Worm (Caenorhabditis elegans): ENCODE results near the gene best-3.

best-3 gene

DNA sequence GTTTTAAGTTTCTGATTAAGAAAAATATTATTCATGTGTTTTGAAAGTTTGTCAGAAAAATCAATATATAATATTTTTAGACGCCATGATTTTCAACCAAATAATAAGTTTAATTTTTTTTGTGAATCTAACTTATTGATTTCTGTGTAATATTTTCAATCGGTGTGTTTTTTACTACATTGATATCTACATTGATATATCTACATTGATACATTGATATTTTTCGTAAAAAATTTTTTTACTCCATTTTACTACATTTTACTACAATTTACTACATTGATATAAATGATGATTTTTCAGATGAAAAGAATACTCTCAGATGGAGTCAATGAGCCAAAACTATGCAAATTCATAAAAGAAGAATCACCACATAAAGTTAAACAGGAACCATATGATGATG, 6.5 kb downstream of the best-3 start, which contains the start of gene gmeb-1:
gmeb-1 (plus strand) TSS at position 301 of the 400 bp plus-strand sequence.
- TF ChIP-seq skn-1 (tag; optimal IDR thresholded peaks at IDR 0.05) (no peak), nhr-28 (tag; optimal IDR thresholded peaks at IDR 0.05) (no peak), lin-15B (tag; optimal IDR thresholded peaks at IDR 0.05) (no peak), nhr-237 (tag; optimal IDR thresholded peaks at IDR 0.05) (no peak), pqm-1 (tag; optimal IDR thresholded peaks at IDR 0.05) (no peak), lsy-12 (tag; optimal IDR thresholded peaks at IDR 0.05) (no peak), daf-12 (tag; optimal IDR thresholded peaks at IDR 0.05) (no peak)

DNA sequence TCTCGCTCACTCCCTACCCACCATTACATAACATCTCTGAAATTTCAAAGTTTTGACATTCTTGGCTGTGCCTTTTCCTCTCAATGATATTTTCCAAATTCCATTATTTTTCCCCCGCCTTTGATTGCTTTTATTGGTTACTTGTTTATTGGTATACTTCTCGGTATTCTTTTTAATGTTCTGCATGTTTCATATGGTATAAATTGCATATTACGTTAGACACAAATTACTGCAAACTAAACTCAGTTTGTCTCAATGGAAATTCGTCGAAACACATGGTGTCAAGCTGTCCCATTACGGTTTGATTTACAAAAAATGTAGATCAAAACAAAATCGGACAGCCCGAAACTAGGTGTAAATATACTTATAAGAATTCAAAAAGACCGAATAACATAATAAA, 9.2 kb downstream of the best-3 start:
- TF ChIP-seq lsy-12 (tag; optimal IDR thresholded peaks at IDR 0.05) = no peak
- TF ChIP-seq nhr-11 (tag; optimal IDR thresholded peaks at IDR 0.05) = no peak
- TF ChIP-seq nhr-25 (tag; optimal IDR thresholded peaks at IDR 0.05) = no peak
- no peak for TF ChIP-seq daf-12 (tag; optimal IDR thresholded peaks at IDR 0.05)
- no peak for TF ChIP-seq jun-1 (tag; optimal IDR thresholded peaks at IDR 0.05)
- no peak for TF ChIP-seq nhr-237 (tag; optimal IDR thresholded peaks at IDR 0.05)
- TF ChIP-seq ZK546.5 (tag; optimal IDR thresholded peaks at IDR 0.05) = no peak
- TF ChIP-seq ceh-16 (tag; optimal IDR thresholded peaks at IDR 0.05) = no peak
- TF ChIP-seq skn-1 (tag; optimal IDR thresholded peaks at IDR 0.05) = no peak
- no peak for TF ChIP-seq R02D3.7 (tag; optimal IDR thresholded peaks at IDR 0.05)
- TF ChIP-seq egl-27 (tag; optimal IDR thresholded peaks at IDR 0.05) = no peak
- no peak for TF ChIP-seq fos-1 (tag; optimal IDR thresholded peaks at IDR 0.05)
- no peak for TF ChIP-seq aly-2 (tag; optimal IDR thresholded peaks at IDR 0.05)
- no peak for TF ChIP-seq lin-15B (tag; optimal IDR thresholded peaks at IDR 0.05)
- TF ChIP-seq sea-2 (GFP tag; optimal IDR thresholded peaks at IDR 0.05) = no peak
- TF ChIP-seq mdl-1 (tag; optimal IDR thresholded peaks at IDR 0.05) = no peak

DNA sequence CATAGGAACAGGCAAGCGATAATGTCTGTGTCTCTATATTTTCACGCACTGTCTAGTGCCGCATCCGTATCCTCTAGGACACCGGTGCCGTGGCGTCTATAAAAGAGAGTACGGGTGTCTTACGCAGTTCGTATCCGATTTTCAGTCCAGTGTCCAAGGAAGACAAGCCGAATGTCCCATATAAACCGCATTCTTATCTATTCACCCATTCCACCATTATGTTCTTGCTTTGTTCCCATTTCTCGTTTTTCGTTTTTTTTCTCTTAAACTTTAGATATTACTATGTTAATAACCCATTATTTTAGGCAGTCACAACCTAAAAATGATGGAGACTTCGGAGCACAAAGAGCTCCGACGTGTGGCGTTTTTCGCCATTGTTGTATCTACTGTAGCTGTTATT, 10.2 kb downstream of the best-3 start, which contains the start of gene sqt-2:
sqt-2 (plus strand) TSS at position 301 of the 400 bp plus-strand sequence.
- TF ChIP-seq nhr-43 (tag; optimal IDR thresholded peaks at IDR 0.05; ENCODE audit: poor library complexity, severe bottlenecking) (peak; percentile 49), nhr-23 (tag; optimal IDR thresholded peaks at IDR 0.05) (peak; percentile 18), eor-1 (tag; optimal IDR thresholded peaks at IDR 0.05) (no peak), nhr-25 (tag; optimal IDR thresholded peaks at IDR 0.05) (peak; percentile 39)

DNA sequence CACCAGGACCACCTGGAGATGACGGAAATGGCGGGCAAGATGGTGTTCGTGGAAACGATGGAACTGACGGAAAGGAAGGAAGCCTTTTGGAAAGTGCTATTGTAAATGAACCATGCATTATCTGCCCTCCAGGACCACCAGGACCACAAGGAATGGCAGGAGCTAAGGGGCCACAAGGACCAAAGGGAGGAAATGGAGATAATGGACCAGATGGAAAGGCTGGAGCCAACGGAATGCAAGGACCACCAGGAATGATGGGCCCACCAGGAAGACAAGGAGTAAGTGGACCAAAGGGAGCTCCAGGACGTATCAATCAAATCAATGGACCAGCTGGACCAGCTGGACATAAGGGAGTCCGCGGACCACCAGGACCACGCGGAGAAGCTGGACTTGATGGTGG, 11.0 kb downstream of the best-3 start:
- TF ChIP-seq nfya-1 (tag; optimal IDR thresholded peaks at IDR 0.05; ENCODE audit: insufficient read depth) (no peak), ama-1 (optimal IDR thresholded peaks at IDR 0.05) (peak; percentile 14)

DNA sequence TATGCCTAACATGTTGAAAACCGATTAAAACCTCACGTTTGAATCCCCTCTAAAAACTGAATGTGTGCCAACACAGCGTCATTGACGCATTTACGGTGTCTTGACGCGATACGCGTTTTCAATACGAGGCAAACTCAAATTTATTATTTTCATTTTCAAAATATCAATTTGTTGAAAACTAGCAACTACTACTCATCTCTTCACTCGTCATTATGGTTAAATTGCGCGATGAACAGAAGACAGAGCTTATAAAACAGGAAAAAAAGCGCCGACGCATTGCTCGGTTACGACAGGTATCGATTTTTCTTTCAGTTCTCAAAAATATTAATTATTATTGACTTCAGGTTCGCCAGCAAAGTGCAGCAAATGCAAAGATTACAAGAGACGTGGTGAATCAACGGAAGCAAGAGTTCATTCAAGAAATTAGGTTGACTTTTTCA, 11.8 kb downstream of the best-3 start, which contains the start of gene enee-1:
enee-1 (plus strand) TSS at position 108 of the 440 bp plus-strand sequence.
- TF ChIP-seq eor-1 (tag; optimal IDR thresholded peaks at IDR 0.05) (no peak), unc-39 (tag; optimal IDR thresholded peaks at IDR 0.05) (no peak), tbx-2 (tag; optimal IDR thresholded peaks at IDR 0.05) (peak; percentile 82), nhr-25 (tag; optimal IDR thresholded peaks at IDR 0.05) (peak; percentile 89), aly-2 (tag; optimal IDR thresholded peaks at IDR 0.05) (no peak), unc-62 (GFP tag; optimal IDR thresholded peaks at IDR 0.05) (no peak), skn-1 (tag; optimal IDR thresholded peaks at IDR 0.05) (peak; percentile 65), ama-1 (optimal IDR thresholded peaks at IDR 0.05) (peak; percentile 97), nfya-1 (tag; optimal IDR thresholded peaks at IDR 0.05; ENCODE audit: insufficient read depth) (peak; percentile 90), R02D3.7 (tag; optimal IDR thresholded peaks at IDR 0.05) (peak; percentile 59), jun-1 (tag; optimal IDR thresholded peaks at IDR 0.05) (peak; percentile 38), fos-1 (tag; optimal IDR thresholded peaks at IDR 0.05) (peak; percentile 49), ZK546.5 (tag; optimal IDR thresholded peaks at IDR 0.05) (no peak), lin-39 (tag; optimal IDR thresholded peaks at IDR 0.05) (peak; percentile 81), mml-1 (tag; optimal IDR thresholded peaks at IDR 0.05) (no peak), elt-1 (tag; optimal IDR thresholded peaks at IDR 0.05) (no peak), ceh-28 (tag; optimal IDR thresholded peaks at IDR 0.05) (peak; percentile 80), elt-2 (tag; optimal IDR thresholded peaks at IDR 0.05) (peak; percentile 42), nhr-43 (tag; optimal IDR thresholded peaks at IDR 0.05; ENCODE audit: poor library complexity, severe bottlenecking) (peak; percentile 91), nhr-76 (tag; optimal IDR thresholded peaks at IDR 0.05) (no peak), daf-12 (tag; optimal IDR thresholded peaks at IDR 0.05) (no peak), egl-27 (tag; optimal IDR thresholded peaks at IDR 0.05) (no peak), zag-1 (tag; optimal IDR thresholded peaks at IDR 0.05) (no peak), fkh-10 (GFP tag; optimal IDR thresholded peaks at IDR 0.05) (peak; percentile 16), lsy-12 (tag; optimal IDR thresholded peaks at IDR 0.05) (peak; percentile 77), nhr-23 (tag; optimal IDR thresholded peaks at IDR 0.05) (peak; percentile 93), sea-2 (GFP tag; optimal IDR thresholded peaks at IDR 0.05) (no peak), pqm-1 (tag; optimal IDR thresholded peaks at IDR 0.05) (peak; percentile 46), pha-4 (tag; optimal IDR thresholded peaks at IDR 0.05) (peak; percentile 93), lin-15B (tag; optimal IDR thresholded peaks at IDR 0.05) (peak; percentile 90), nhr-237 (tag; optimal IDR thresholded peaks at IDR 0.05) (no peak), ceh-9 (tag; optimal IDR thresholded peaks at IDR 0.05) (no peak), egl-5 (tag; optimal IDR thresholded peaks at IDR 0.05) (peak; percentile 73), mdl-1 (tag; optimal IDR thresholded peaks at IDR 0.05) (no peak), nhr-77 (tag; optimal IDR thresholded peaks at IDR 0.05) (peak; percentile 34), elt-3 (tag; optimal IDR thresholded peaks at IDR 0.05) (no peak), snpc-4 (tag; optimal IDR thresholded peaks at IDR 0.05) (peak; percentile 74), nhr-28 (tag; optimal IDR thresholded peaks at IDR 0.05) (no peak), nhr-11 (tag; optimal IDR thresholded peaks at IDR 0.05) (no peak), ztf-11 (tag; optimal IDR thresholded peaks at IDR 0.05) (peak; percentile 8)
